Worm (Caenorhabditis elegans) whole organism, L4 larva: Measurements from ENCODE around the gene fbxa-197.

Experiments used
- F49E8.2 ChIP-seq: sonication (generic microtip); optimal IDR thresholded peaks from 2 replicates; lab custom pipeline; 2016; ENCODE audit warnings: missing compliant biosample characterization, mild to moderate bottlenecking, missing genetic modification characterization, borderline replicate concordance
- ama-1 ChIP-seq: fragments of 150-350 bp; optimal IDR thresholded peaks from 2 replicates; lab custom pipeline; 2014; ENCODE audit warnings: inconsistent platforms, mixed read lengths
- ceh-32 ChIP-seq: sonication (generic microtip); optimal IDR thresholded peaks from 2 replicates; lab custom pipeline; 2016; ENCODE audit warnings: mild to moderate bottlenecking, missing genetic modification characterization, missing compliant biosample characterization; ENCODE audit not compliant: poor library complexity
- dpl-1 ChIP-seq: fragments of 150-350 bp; optimal IDR thresholded peaks from 2 replicates; lab custom pipeline; 2014; ENCODE audit warnings: missing biosample characterization, missing genetic modification reagents, missing genetic modification characterization
- fkh-10 ChIP-seq: fragments of 150-350 bp; optimal IDR thresholded peaks from 2 replicates; lab custom pipeline; 2014; ENCODE audit warnings: missing biosample characterization, missing genetic modification reagents, missing genetic modification characterization
- jun-1 ChIP-seq: fragments of 150-350 bp; optimal IDR thresholded peaks from 2 replicates; lab custom pipeline; 2014; ENCODE audit warnings: missing biosample characterization, missing genetic modification reagents, missing genetic modification characterization
- nhr-11 ChIP-seq: fragments of 150-350 bp; optimal IDR thresholded peaks from 2 replicates; lab custom pipeline; 2014; ENCODE audit warnings: missing biosample characterization, missing genetic modification characterization
- nhr-28 ChIP-seq: fragments of 150-350 bp; optimal IDR thresholded peaks from 2 replicates; lab custom pipeline; 2014; ENCODE audit warnings: missing biosample characterization, missing genetic modification characterization
- nhr-77 ChIP-seq: fragments of 150-350 bp; optimal IDR thresholded peaks from 2 replicates; lab custom pipeline; 2014; ENCODE audit warnings: missing biosample characterization, missing genetic modification characterization
- snpc-4 ChIP-seq: fragments of 150-350 bp; optimal IDR thresholded peaks from 2 replicates; lab custom pipeline; 2014; ENCODE audit warnings: missing biosample characterization, missing genetic modification characterization

DNA sequence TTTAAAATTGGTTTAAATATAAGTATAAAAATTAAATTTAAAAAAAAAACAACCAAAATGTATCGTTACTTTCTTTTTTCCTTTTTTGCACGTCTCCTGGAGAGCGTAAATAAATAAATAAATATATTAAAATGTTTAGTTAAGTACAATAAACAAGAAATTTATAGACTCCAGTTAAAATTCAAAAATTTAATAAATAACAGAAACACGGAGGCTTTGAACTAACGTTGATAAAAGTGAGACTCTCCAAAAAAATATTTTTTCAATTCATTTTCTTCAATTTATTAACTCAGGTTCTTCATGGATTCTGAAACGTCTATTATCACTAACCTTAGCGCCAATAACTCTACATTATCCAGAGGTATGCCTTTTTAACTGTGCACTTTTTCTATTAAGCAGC is 24.3 kb downstream of the fbxa-197 start, which contains the start of gene T06C12.12:
- no peak for TF ChIP-seq dpl-1 (GFP tag; lab: Kevin White, UChicago)
- TF ChIP-seq nhr-11 (tag; lab: Kevin White, UChicago): no peak
- no peak for TF ChIP-seq ama-1 (lab: Kevin White, UChicago)
- no peak for TF ChIP-seq nhr-28 (tag; lab: Kevin White, UChicago)
- no peak for TF ChIP-seq nhr-77
- TF ChIP-seq ceh-32 (tag; lab: Kevin White, UChicago): no peak
- TF ChIP-seq jun-1 (tag; lab: Kevin White, UChicago): no peak
- no peak for TF ChIP-seq F49E8.2
- no peak for TF ChIP-seq snpc-4 (tag; lab: Kevin White, UChicago)
- no peak for TF ChIP-seq fkh-10 (GFP tag; lab: Kevin White, UChicago)
